Worm (Caenorhabditis elegans) whole organism, L4/young adult: ENCODE data around the gene ser-4.

Experiments
- W03F9.2 ChIP-seq: fragments of 150-350 bp; optimal IDR thresholded peaks from 2 replicates; lab custom pipeline; 2014; ENCODE audit warnings: missing biosample characterization, missing genetic modification characterization
- dao-5 ChIP-seq: sonication (generic microtip); optimal IDR thresholded peaks from 2 replicates; lab custom pipeline; 2016; ENCODE audit warnings: missing genotype, missing genetic modification characterization, moderate library complexity, missing compliant biosample characterization
- him-1 ChIP-seq: sonication (generic microtip); optimal IDR thresholded peaks from 2 replicates; lab custom pipeline; 2016; ENCODE audit warnings: missing genotype, missing genetic modification reagents, missing genetic modification characterization, missing compliant biosample characterization

DNA sequence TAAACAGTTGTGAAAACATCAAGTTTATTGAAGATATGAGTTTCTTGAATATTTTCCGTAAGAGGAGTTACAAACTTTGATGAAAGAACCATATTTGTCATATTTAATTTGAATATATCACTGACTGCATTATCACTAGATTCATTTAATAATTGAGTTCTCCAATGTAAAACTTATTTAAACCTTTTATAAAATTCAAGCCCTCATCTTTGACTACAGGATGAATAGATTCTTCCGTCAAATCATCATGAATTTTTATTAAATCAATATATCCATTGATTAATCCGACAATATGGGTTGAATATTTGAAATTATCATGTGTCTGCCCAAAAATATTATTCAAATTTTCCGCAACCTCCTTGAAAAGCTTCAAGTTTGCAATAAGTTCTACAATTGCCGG is 44.9 kb downstream of the ser-4 start, which contains the start of gene Y22D7AR.7:
- TF ChIP-seq dao-5 (tag; lab: Kevin White, UChicago) = no peak
- no peak for TF ChIP-seq him-1 (tag; lab: Kevin White, UChicago)
- TF ChIP-seq W03F9.2 = no peak
